Fruit fly (Drosophila melanogaster) whole organism, prepupa: ENCODE data around the gene GatB.

ENCODE experiments used
- Blimp-1 ChIP-seq: fragments of 200-800 bp; sonication (Bioruptor generic); optimal IDR thresholded peaks from 3 replicates; lab custom pipeline; 2017; ENCODE audit warnings: missing biosample characterization, missing genetic modification characterization, mild to moderate bottlenecking, moderate library complexity, missing genetic modification reagents
- CG10631 ChIP-seq: fragments of 200-800 bp; sonication (Bioruptor generic); optimal IDR thresholded peaks from 2 replicates; lab custom pipeline; 2016; ENCODE audit warnings: missing biosample characterization, missing genetic modification characterization
- CG11294 ChIP-seq: fragments of 200-800 bp; sonication (Bioruptor generic); IDR thresholded peaks from 2 replicates; pipeline ENCODE4 v1.3.6; 2022; ENCODE audit warnings: missing biosample characterization, missing genetic modification characterization
- CG11902 ChIP-seq: fragments of 200-800 bp; sonication (Bioruptor generic); optimal IDR thresholded peaks from 3 replicates; lab custom pipeline; 2016; ENCODE audit warnings: missing biosample characterization, missing genetic modification characterization
- CG1621 ChIP-seq: fragments of 200-800 bp; sonication (Bioruptor generic); optimal IDR thresholded peaks from 3 replicates; lab custom pipeline; 2018; ENCODE audit warnings: missing biosample characterization, mild to moderate bottlenecking, missing genetic modification characterization
- CG16779 ChIP-seq: fragments of 200-800 bp; sonication (Bioruptor generic); optimal IDR thresholded peaks from 3 replicates; lab custom pipeline; 2017; ENCODE audit warnings: missing biosample characterization, mild to moderate bottlenecking, missing genetic modification characterization
- CG31627 ChIP-seq: fragments of 200-800 bp; sonication (Bioruptor generic); optimal IDR thresholded peaks from 3 replicates; lab custom pipeline; 2016; ENCODE audit warnings: missing biosample characterization, missing genetic modification characterization
- CG32006 ChIP-seq: fragments of 200-800 bp; sonication (Bioruptor generic); optimal IDR thresholded peaks from 3 replicates; lab custom pipeline; 2017; ENCODE audit warnings: missing biosample characterization, mild to moderate bottlenecking, missing genetic modification characterization
- CG34406 ChIP-seq: fragments of 200-800 bp; sonication (Bioruptor generic); optimal IDR thresholded peaks from 3 replicates; lab custom pipeline; 2016; ENCODE audit warnings: missing biosample characterization, missing genetic modification characterization
- CG3919 ChIP-seq: fragments of 200-800 bp; sonication (Bioruptor generic); optimal IDR thresholded peaks from 3 replicates; lab custom pipeline; 2016; ENCODE audit warnings: missing biosample characterization, missing genetic modification characterization
- CG4318 ChIP-seq: fragments of 200-800 bp; sonication (Bioruptor generic); optimal IDR thresholded peaks from 3 replicates; lab custom pipeline; 2017; ENCODE audit warnings: missing biosample characterization, mild to moderate bottlenecking, missing genetic modification characterization
- CG6276 ChIP-seq: fragments of 200-800 bp; sonication (Bioruptor generic); optimal IDR thresholded peaks from 2 replicates; lab custom pipeline; 2017; ENCODE audit warnings: missing biosample characterization, mild to moderate bottlenecking, missing genetic modification characterization
- CG6792 ChIP-seq: fragments of 200-800 bp; sonication (Bioruptor generic); optimal IDR thresholded peaks from 3 replicates; lab custom pipeline; 2016; ENCODE audit warnings: missing biosample characterization, missing genetic modification characterization
- CG6808 ChIP-seq: fragments of 200-800 bp; sonication (Bioruptor generic); optimal IDR thresholded peaks from 3 replicates; lab custom pipeline; 2017; ENCODE audit warnings: missing biosample characterization, missing genetic modification characterization, mild to moderate bottlenecking, moderate library complexity, missing genetic modification reagents
- CG6854 ChIP-seq: fragments of 200-800 bp; sonication (Bioruptor generic); optimal IDR thresholded peaks from 2 replicates; lab custom pipeline; 2017; ENCODE audit warnings: missing biosample characterization, mild to moderate bottlenecking, missing genetic modification characterization
- CG7368 ChIP-seq: fragments of 200-800 bp; sonication (Bioruptor generic); optimal IDR thresholded peaks from 3 replicates; lab custom pipeline; 2016; ENCODE audit warnings: missing biosample characterization, missing genetic modification characterization
- Eip75B ChIP-seq: fragments of 200-800 bp; sonication (Bioruptor generic); optimal IDR thresholded peaks from 3 replicates; lab custom pipeline; 2016; ENCODE audit warnings: missing biosample characterization, missing genetic modification characterization
- Eip78C ChIP-seq: fragments of 200-800 bp; sonication (Bioruptor generic); peaks from one replicate; lab custom pipeline; 2016; ENCODE audit warnings: missing biosample characterization, missing genetic modification characterization
- Eip93F ChIP-seq: fragments of 200-800 bp; sonication (Bioruptor generic); optimal IDR thresholded peaks from 2 replicates; lab custom pipeline; 2016; ENCODE audit warnings: missing biosample characterization, mild to moderate bottlenecking, missing genetic modification characterization
- Ets96B ChIP-seq: fragments of 200-800 bp; optimal IDR thresholded peaks from 2 replicates; lab custom pipeline; 2019; ENCODE audit warnings: missing biosample characterization, mild to moderate bottlenecking, missing genetic modification characterization, moderate library complexity
- Gug ChIP-seq: fragments of 200-800 bp; sonication (Bioruptor generic); IDR thresholded peaks from 2 replicates; pipeline ENCODE4 v1.3.6; 2022; ENCODE audit warnings: missing biosample characterization, missing genetic modification characterization
- Hr39 ChIP-seq: fragments of 200-800 bp; sonication (Bioruptor generic); optimal IDR thresholded peaks from 2 replicates; lab custom pipeline; 2016; ENCODE audit warnings: missing biosample characterization, missing genetic modification characterization
- Hr4 ChIP-seq: fragments of 200-800 bp; sonication (Bioruptor generic); optimal IDR thresholded peaks from 3 replicates; lab custom pipeline; 2016; ENCODE audit warnings: missing biosample characterization, missing genetic modification characterization
- Met ChIP-seq: fragments of 200-800 bp; sonication (Bioruptor generic); optimal IDR thresholded peaks from 3 replicates; lab custom pipeline; 2016; ENCODE audit warnings: missing biosample characterization, missing genetic modification characterization
- OdsH ChIP-seq: fragments of 200-800 bp; sonication (Bioruptor generic); optimal IDR thresholded peaks from 3 replicates; lab custom pipeline; 2016; ENCODE audit warnings: missing biosample characterization, missing genetic modification characterization
- Smox ChIP-seq: fragments of 200-800 bp; sonication (Bioruptor generic); optimal IDR thresholded peaks from 3 replicates; lab custom pipeline; 2016; ENCODE audit warnings: missing biosample characterization, missing genetic modification characterization
- Sox102F ChIP-seq: fragments of 200-800 bp; sonication (Bioruptor generic); optimal IDR thresholded peaks from 2 replicates; lab custom pipeline; 2016; ENCODE audit warnings: missing biosample characterization, mild to moderate bottlenecking, missing genetic modification characterization
- Sox14 ChIP-seq: fragments of 200-800 bp; sonication (Bioruptor generic); optimal IDR thresholded peaks from 3 replicates; lab custom pipeline; 2016; ENCODE audit warnings: missing biosample characterization, missing genetic modification characterization
- Sox15 ChIP-seq: fragments of 200-800 bp; sonication (Bioruptor generic); optimal IDR thresholded peaks from 3 replicates; lab custom pipeline; 2016; ENCODE audit warnings: missing biosample characterization, missing genetic modification characterization
- achi ChIP-seq: fragments of 200-800 bp; sonication (Bioruptor generic); optimal IDR thresholded peaks from 3 replicates; lab custom pipeline; 2016; ENCODE audit warnings: missing biosample characterization, missing genetic modification characterization
- dac ChIP-seq: fragments of 200-800 bp; sonication (Bioruptor generic); optimal IDR thresholded peaks from 2 replicates; lab custom pipeline; 2017; ENCODE audit warnings: missing biosample characterization, mild to moderate bottlenecking, missing genetic modification characterization
- dsx ChIP-seq: fragments of 200-800 bp; optimal IDR thresholded peaks from 3 replicates; lab custom pipeline; 2019; ENCODE audit warnings: missing biosample characterization, mild to moderate bottlenecking, missing genetic modification characterization, moderate library complexity; ENCODE audit not compliant: poor library complexity, severe bottlenecking
- eg ChIP-seq: fragments of 200-800 bp; sonication (Bioruptor generic); IDR thresholded peaks from 3 replicates; pipeline ENCODE4 v1.3.6; 2022; ENCODE audit warnings: missing biosample characterization, missing genetic modification characterization
- esn ChIP-seq: fragments of 200-800 bp; sonication (Bioruptor generic); optimal IDR thresholded peaks from 2 replicates; lab custom pipeline; 2016; ENCODE audit warnings: missing biosample characterization, mild to moderate bottlenecking, missing genetic modification characterization, moderate library complexity
- fd59A ChIP-seq: fragments of 200-800 bp; sonication (Bioruptor generic); optimal IDR thresholded peaks from 2 replicates; lab custom pipeline; 2017; ENCODE audit warnings: missing biosample characterization, mild to moderate bottlenecking, missing genetic modification characterization, missing genetic modification reagents
- fd85E ChIP-seq: fragments of 200-800 bp; sonication (Bioruptor generic); optimal IDR thresholded peaks from 3 replicates; lab custom pipeline; 2016; ENCODE audit warnings: missing biosample characterization, missing genetic modification characterization
- fkh ChIP-seq: fragments of 200-800 bp; sonication (Bioruptor generic); optimal IDR thresholded peaks from 3 replicates; lab custom pipeline; 2017; ENCODE audit warnings: missing biosample characterization, mild to moderate bottlenecking, missing genetic modification characterization, moderate library complexity
- lz ChIP-seq: fragments of 200-800 bp; sonication (Bioruptor generic); optimal IDR thresholded peaks from 3 replicates; lab custom pipeline; 2016; ENCODE audit warnings: missing biosample characterization, missing genetic modification characterization
- net ChIP-seq: fragments of 200-800 bp; sonication (Bioruptor generic); optimal IDR thresholded peaks from 3 replicates; lab custom pipeline; 2016; ENCODE audit warnings: missing biosample characterization, missing genetic modification characterization
- pdm3 ChIP-seq: fragments of 200-800 bp; sonication (Bioruptor generic); optimal IDR thresholded peaks from 3 replicates; lab custom pipeline; 2016; ENCODE audit warnings: missing biosample characterization, missing genetic modification characterization
- salr ChIP-seq, 2 experiments: fragments of 200-800 bp; sonication (Bioruptor generic); optimal IDR thresholded peaks; 3 replicates each; lab custom pipeline; 2016 to 2018; ENCODE audit warnings: missing biosample characterization in 2 of 2, missing genetic modification characterization in 2 of 2, mild to moderate bottlenecking in 1 of 2
- spab ChIP-seq: fragments of 200-800 bp; sonication (Bioruptor generic); optimal IDR thresholded peaks from 2 replicates; lab custom pipeline; 2017; ENCODE audit warnings: missing biosample characterization, mild to moderate bottlenecking, missing genetic modification characterization, missing genetic modification reagents
- ss ChIP-seq, 2 experiments: fragments of 200-800 bp; sonication (Bioruptor generic); optimal IDR thresholded peaks; 2 replicates in 1 of 2; 3 replicates in 1 of 2; lab custom pipeline; 2017 to 2018; ENCODE audit warnings: mild to moderate bottlenecking in 2 of 2, missing biosample characterization in 2 of 2, missing genetic modification characterization in 2 of 2, moderate library complexity in 1 of 2
- topi ChIP-seq: fragments of 200-800 bp; sonication (Bioruptor generic); optimal IDR thresholded peaks from 3 replicates; lab custom pipeline; 2016; ENCODE audit warnings: missing biosample characterization, missing genetic modification characterization
- vri ChIP-seq: fragments of 200-800 bp; sonication (Bioruptor generic); optimal IDR thresholded peaks from 3 replicates; lab custom pipeline; 2016; ENCODE audit warnings: missing biosample characterization, mild to moderate bottlenecking, missing genetic modification characterization

The GatB gene

dm6 chr3R:24106059-24106631 is 23.9 kb downstream of the GatB start (continued):
- peak; percentile 41 for TF ChIP-seq CG6854 (GFP tag; lab: Kevin White, UChicago)
- TF ChIP-seq CG4318 (GFP tag; lab: Kevin White, UChicago), result no peak
- TF ChIP-seq Met (GFP tag; lab: Kevin White, UChicago), result peak; percentile 76
- TF ChIP-seq ss (GFP tag; optimal IDR thresholded peaks at IDR 0.05; lab: Kevin White, UChicago), result peak; percentile 24 to 27
- TF ChIP-seq Eip93F (GFP tag; lab: Kevin White, UChicago), result peak; percentile 80
- TF ChIP-seq eg (GFP tag; lab: Robert Waterston, UW), result no peak
- TF ChIP-seq CG31627 (GFP tag; lab: Kevin White, UChicago), result peak; percentile 43
- peak; percentile 78 for TF ChIP-seq Hr4
- TF ChIP-seq fd85E (GFP tag; lab: Kevin White, UChicago), result peak; percentile 21
- TF ChIP-seq Hr39 (GFP tag; lab: Kevin White, UChicago), result peak; percentile 34
- TF ChIP-seq lz (GFP tag; lab: Kevin White, UChicago), result peak; percentile 47
- peak; percentile 92 for TF ChIP-seq Eip78C
- TF ChIP-seq pdm3 (GFP tag; lab: Kevin White, UChicago), result peak; percentile 78
- TF ChIP-seq OdsH, result peak; percentile 70
- TF ChIP-seq vri (GFP tag; lab: Kevin White, UChicago), result peak; percentile 95
- peak; percentile 27 for TF ChIP-seq CG32006
- TF ChIP-seq achi (GFP tag; lab: Kevin White, UChicago), result peak; percentile 82
- peak; percentile 38 for TF ChIP-seq Blimp-1 (GFP tag; lab: Kevin White, UChicago)
- TF ChIP-seq CG16779 (tag; lab: Kevin White, UChicago), result peak; percentile 41
- TF ChIP-seq topi (GFP tag; lab: Kevin White, UChicago), result peak; percentile 75
- TF ChIP-seq CG11294 (GFP tag; lab: Robert Waterston, UW), result no peak
- no peak for TF ChIP-seq Sox15 (GFP tag; lab: Kevin White, UChicago)
- TF ChIP-seq CG7368 (GFP tag; lab: Kevin White, UChicago), result peak; percentile 49
- TF ChIP-seq fd59A (GFP tag; lab: Kevin White, UChicago), result no peak
- peak; percentile 77 for TF ChIP-seq CG3919 (GFP tag; lab: Kevin White, UChicago)
- peak; percentile 67 for TF ChIP-seq Smox (GFP tag; lab: Kevin White, UChicago)
- TF ChIP-seq CG6276 (GFP tag; lab: Kevin White, UChicago), result no peak
- TF ChIP-seq dac (GFP tag; lab: Kevin White, UChicago), result no peak
- peak; percentile 25 for TF ChIP-seq Ets96B (tag; lab: Kevin White, UChicago)
- TF ChIP-seq salr (GFP tag; optimal IDR thresholded peaks at IDR 0.05; lab: Kevin White, UChicago), result peak in 1 of 2 experiments; percentile 42
- TF ChIP-seq spab (GFP tag; lab: Kevin White, UChicago), result no peak
- TF ChIP-seq esn (GFP tag; lab: Kevin White, UChicago), result peak; percentile 81
- peak; percentile 57 for TF ChIP-seq CG10631 (GFP tag; lab: Kevin White, UChicago)
- TF ChIP-seq Gug (GFP tag; lab: Robert Waterston, UW), result no peak

- peak; percentile 27 for TF ChIP-seq CG3919 (GFP tag; lab: Kevin White, UChicago)
- peak; percentile 18 to 34 for TF ChIP-seq ss (GFP tag; optimal IDR thresholded peaks at IDR 0.05; lab: Kevin White, UChicago)
- peak; percentile 7 for TF ChIP-seq CG6808 (GFP tag; lab: Kevin White, UChicago)
- peak; percentile 21 for TF ChIP-seq vri (GFP tag; lab: Kevin White, UChicago)
- TF ChIP-seq Eip78C, result peak; percentile 23
- no peak for TF ChIP-seq achi (GFP tag; lab: Kevin White, UChicago)
- TF ChIP-seq CG10631 (GFP tag; lab: Kevin White, UChicago), result no peak
- TF ChIP-seq Eip75B, result peak; percentile 8
- no peak for TF ChIP-seq CG6792 (GFP tag; lab: Kevin White, UChicago)
- no peak for TF ChIP-seq dac (GFP tag; lab: Kevin White, UChicago)
- TF ChIP-seq fkh (GFP tag; lab: Kevin White, UChicago), result peak; percentile 89
- no peak for TF ChIP-seq dsx (GFP tag; lab: Kevin White, UChicago)
- peak; percentile 61 for TF ChIP-seq CG6854 (GFP tag; lab: Kevin White, UChicago)
- TF ChIP-seq esn (GFP tag; lab: Kevin White, UChicago), result peak; percentile 39
- TF ChIP-seq Sox14 (GFP tag; lab: Kevin White, UChicago), result peak; percentile 47
- TF ChIP-seq CG1621, result no peak
- TF ChIP-seq CG6276 (GFP tag; lab: Kevin White, UChicago), result peak; percentile 22
- TF ChIP-seq CG34406, result peak; percentile 37
- peak; percentile 12 for TF ChIP-seq CG32006
- TF ChIP-seq Ets96B (tag; lab: Kevin White, UChicago), result no peak
- peak; percentile 27 for TF ChIP-seq topi (GFP tag; lab: Kevin White, UChicago)
- peak; percentile 35 for TF ChIP-seq fd85E (GFP tag; lab: Kevin White, UChicago)
- peak; percentile 2 for TF ChIP-seq Sox102F
- TF ChIP-seq CG11902 (GFP tag; lab: Kevin White, UChicago), result no peak
- TF ChIP-seq CG16779 (tag; lab: Kevin White, UChicago), result peak; percentile 61
- TF ChIP-seq net (GFP tag; lab: Kevin White, UChicago), result no peak
Measured at dm6 chr3R:24105312-24105902, 24.6 kb downstream of the GatB start, which contains the start of gene Syx1A. Gene Syx1A, minus strand, starts transcription at chr3R:24105763.
